Worm (Caenorhabditis elegans): ENCODE measurements around the gene D1005.10.
A peak's percentile ranks its signal among the peaks of the same experiment; 100 is the strongest.

Gene D1005.10

ce11 chrX:1453770-1454169, 32.2 kb downstream of the D1005.10 start, which contains the start of gene cebp-1:
Gene cebp-1 (minus strand): TSS chrX:1453868.
- TF ChIP-seq nhr-25 (tag; optimal IDR thresholded peaks at IDR 0.05) (peak; percentile 16), pqm-1 (tag; optimal IDR thresholded peaks at IDR 0.05) (peak; percentile 40), pha-4 (tag; optimal IDR thresholded peaks at IDR 0.05) (peak; percentile 56), lin-39 (tag; optimal IDR thresholded peaks at IDR 0.05) (peak; percentile 27), nhr-28 (tag; optimal IDR thresholded peaks at IDR 0.05) (no peak), elt-2 (tag; optimal IDR thresholded peaks at IDR 0.05) (peak; percentile 79)

ce11 chrX:1451816-1452602, 34.0 kb downstream of the D1005.10 start:
- TF ChIP-seq lsy-12 (tag; optimal IDR thresholded peaks at IDR 0.05) (peak; percentile 33), elt-3 (tag; optimal IDR thresholded peaks at IDR 0.05) (no peak), ceh-16 (tag; optimal IDR thresholded peaks at IDR 0.05) (no peak), nhr-25 (tag; optimal IDR thresholded peaks at IDR 0.05) (peak; percentile 6), nhr-28 (tag; optimal IDR thresholded peaks at IDR 0.05) (no peak), aly-2 (tag; optimal IDR thresholded peaks at IDR 0.05) (no peak), pha-4 (tag; optimal IDR thresholded peaks at IDR 0.05) (peak; percentile 22), elt-2 (tag; optimal IDR thresholded peaks at IDR 0.05) (no peak), nhr-23 (tag; optimal IDR thresholded peaks at IDR 0.05) (peak; percentile 1), fkh-2 (tag; optimal IDR thresholded peaks at IDR 0.05) (no peak), ama-1 (optimal IDR thresholded peaks at IDR 0.05) (peak; percentile 79)

- TF ChIP-seq lsy-12 (tag; optimal IDR thresholded peaks at IDR 0.05): no peak
Observed at ce11 chrX:1451240-1451639, 34.7 kb downstream of the D1005.10 start.

- no peak for TF ChIP-seq elt-3 (tag; optimal IDR thresholded peaks at IDR 0.05)
- no peak for TF ChIP-seq ztf-4 (tag; optimal IDR thresholded peaks at IDR 0.05)
- peak; percentile 30 for TF ChIP-seq lin-15B (tag; optimal IDR thresholded peaks at IDR 0.05)
- TF ChIP-seq nhr-43 (tag; optimal IDR thresholded peaks at IDR 0.05; ENCODE audit: poor library complexity, severe bottlenecking): no peak
- TF ChIP-seq nhr-23 (tag; optimal IDR thresholded peaks at IDR 0.05): peak; percentile 48
- TF ChIP-seq ZK546.5 (tag; optimal IDR thresholded peaks at IDR 0.05): no peak
- peak; percentile 58 for TF ChIP-seq lin-39 (tag; optimal IDR thresholded peaks at IDR 0.05)
- no peak for TF ChIP-seq mml-1 (tag; optimal IDR thresholded peaks at IDR 0.05)
- TF ChIP-seq nhr-77 (tag; optimal IDR thresholded peaks at IDR 0.05): no peak
- no peak for TF ChIP-seq fkh-10 (GFP tag; optimal IDR thresholded peaks at IDR 0.05)
- TF ChIP-seq R02D3.7 (tag; optimal IDR thresholded peaks at IDR 0.05): no peak
- no peak for TF ChIP-seq ceh-82 (tag; optimal IDR thresholded peaks at IDR 0.05)
- no peak for TF ChIP-seq nhr-237 (tag; optimal IDR thresholded peaks at IDR 0.05)
- TF ChIP-seq zag-1 (tag; optimal IDR thresholded peaks at IDR 0.05): no peak
- TF ChIP-seq egl-5 (tag; optimal IDR thresholded peaks at IDR 0.05): peak; percentile 42
- TF ChIP-seq fos-1 (tag; optimal IDR thresholded peaks at IDR 0.05): no peak
- no peak for TF ChIP-seq daf-12 (tag; optimal IDR thresholded peaks at IDR 0.05)
- peak; percentile 56 for TF ChIP-seq hmg-11 (tag; optimal IDR thresholded peaks at IDR 0.05)
- no peak for TF ChIP-seq eor-1 (tag; optimal IDR thresholded peaks at IDR 0.05)
- no peak for TF ChIP-seq tbx-2 (tag; optimal IDR thresholded peaks at IDR 0.05)
- TF ChIP-seq pqm-1 (tag; optimal IDR thresholded peaks at IDR 0.05): no peak
- TF ChIP-seq nhr-11 (tag; optimal IDR thresholded peaks at IDR 0.05): no peak
- no peak for TF ChIP-seq nhr-76 (tag; optimal IDR thresholded peaks at IDR 0.05)
- no peak for TF ChIP-seq ceh-9 (tag; optimal IDR thresholded peaks at IDR 0.05)
- no peak for TF ChIP-seq ama-1 (optimal IDR thresholded peaks at IDR 0.05)
- no peak for TF ChIP-seq ceh-28 (tag; optimal IDR thresholded peaks at IDR 0.05)
- no peak for TF ChIP-seq skn-1 (tag; optimal IDR thresholded peaks at IDR 0.05)
- no peak for TF ChIP-seq egl-27 (tag; optimal IDR thresholded peaks at IDR 0.05)
- TF ChIP-seq nhr-67 (tag; optimal IDR thresholded peaks at IDR 0.05): no peak
- peak; percentile 62 for TF ChIP-seq pha-4 (tag; optimal IDR thresholded peaks at IDR 0.05)
- no peak for TF ChIP-seq lsy-12 (tag; optimal IDR thresholded peaks at IDR 0.05)
- peak; percentile 73 for TF ChIP-seq nfya-1 (tag; optimal IDR thresholded peaks at IDR 0.05; ENCODE audit: insufficient read depth)
- no peak for TF ChIP-seq mdl-1 (tag; optimal IDR thresholded peaks at IDR 0.05)
- TF ChIP-seq elt-1 (tag; optimal IDR thresholded peaks at IDR 0.05): no peak
- TF ChIP-seq unc-39 (tag; optimal IDR thresholded peaks at IDR 0.05): no peak
- peak; percentile 15 for TF ChIP-seq elt-2 (tag; optimal IDR thresholded peaks at IDR 0.05)
- no peak for TF ChIP-seq ztf-11 (tag; optimal IDR thresholded peaks at IDR 0.05)
- no peak for TF ChIP-seq ceh-16 (tag; optimal IDR thresholded peaks at IDR 0.05)
- no peak for TF ChIP-seq nhr-28 (tag; optimal IDR thresholded peaks at IDR 0.05)
- no peak for TF ChIP-seq sea-2 (GFP tag; optimal IDR thresholded peaks at IDR 0.05)
- no peak for TF ChIP-seq aly-2 (tag; optimal IDR thresholded peaks at IDR 0.05)
- no peak for TF ChIP-seq jun-1 (tag; optimal IDR thresholded peaks at IDR 0.05)
- TF ChIP-seq fkh-2 (tag; optimal IDR thresholded peaks at IDR 0.05): no peak
Observed at ce11 chrX:1450352-1450818, 35.6 kb downstream of the D1005.10 start, which contains the start of gene W05H7.1. Gene W05H7.1 (plus strand): TSS chrX:1450768.
